Fruit fly (Drosophila melanogaster): ENCODE data around the gene CG32181.

Gene CG32181

dm6 chr3L:17759072-17759747, at the start of gene CG32181:
CG32181 (plus strand) TSS chr3L:17759697.
- TF ChIP-seq net (GFP tag; optimal IDR thresholded peaks at IDR 0.05) (no peak), CG7368 (GFP tag; optimal IDR thresholded peaks at IDR 0.05) (no peak), CG6854 (GFP tag; optimal IDR thresholded peaks at IDR 0.05) (no peak), Met (GFP tag; optimal IDR thresholded peaks at IDR 0.05) (no peak), fd59A (GFP tag; optimal IDR thresholded peaks at IDR 0.05) (no peak), Hr4 (GFP tag; optimal IDR thresholded peaks at IDR 0.05) (no peak), achi (GFP tag; optimal IDR thresholded peaks at IDR 0.05) (no peak), fd85E (GFP tag; optimal IDR thresholded peaks at IDR 0.05) (no peak), Hr38 (GFP tag; optimal IDR thresholded peaks at IDR 0.05) (no peak), CG6808 (GFP tag; optimal IDR thresholded peaks at IDR 0.05) (no peak), Sox15 (GFP tag; optimal IDR thresholded peaks at IDR 0.05) (no peak), CG6163 (GFP tag; IDR thresholded peaks at IDR 0.05) (no peak), fkh (GFP tag; optimal IDR thresholded peaks at IDR 0.05) (no peak), Eip78C (GFP tag) (no peak), cyc (GFP tag; optimal IDR thresholded peaks at IDR 0.05) (no peak), CG6792 (GFP tag; optimal IDR thresholded peaks at IDR 0.05) (no peak)

dm6 chr3L:17719754-17720153, 39.7 kb upstream of the CG32181 start, which contains the start of gene CheB74a:
CheB74a (minus strand) TSS chr3L:17719854.
- TF ChIP-seq CG11902 (GFP tag; optimal IDR thresholded peaks at IDR 0.05) = no peak
- TF ChIP-seq CG3032 (tag; optimal IDR thresholded peaks at IDR 0.05) = no peak
- TF ChIP-seq CG15336 (GFP tag; IDR thresholded peaks at IDR 0.05) = no peak
- TF ChIP-seq spab (GFP tag; optimal IDR thresholded peaks at IDR 0.05) = no peak
- TF ChIP-seq Lpt (GFP tag; optimal IDR thresholded peaks at IDR 0.05) = no peak
- no peak for TF ChIP-seq acj6 (GFP tag; optimal IDR thresholded peaks at IDR 0.05)
- no peak for TF ChIP-seq Blimp-1 (GFP tag; optimal IDR thresholded peaks at IDR 0.05)
- no peak for TF ChIP-seq Hr4 (GFP tag; optimal IDR thresholded peaks at IDR 0.05)
- no peak for TF ChIP-seq vri (GFP tag; optimal IDR thresholded peaks at IDR 0.05)
- no peak for TF ChIP-seq CG31627 (GFP tag; optimal IDR thresholded peaks at IDR 0.05)
- no peak for TF ChIP-seq CG7368 (GFP tag; optimal IDR thresholded peaks at IDR 0.05)
- TF ChIP-seq Smox (GFP tag; optimal IDR thresholded peaks at IDR 0.05) = no peak
- TF ChIP-seq fd59A (GFP tag; optimal IDR thresholded peaks at IDR 0.05) = no peak
- no peak for TF ChIP-seq eg (GFP tag; IDR thresholded peaks at IDR 0.05)
- TF ChIP-seq cyc (GFP tag; optimal IDR thresholded peaks at IDR 0.05) = no peak
- no peak for TF ChIP-seq net (GFP tag; optimal IDR thresholded peaks at IDR 0.05)
- TF ChIP-seq lz (GFP tag; optimal IDR thresholded peaks at IDR 0.05) = no peak
- no peak for TF ChIP-seq OdsH (GFP tag; optimal IDR thresholded peaks at IDR 0.05)

dm6 chr3L:17729278-17729677, 30.2 kb upstream of the CG32181 start, which contains the start of gene CG6052:
CG6052 (minus strand) TSS chr3L:17729378.
- TF ChIP-seq CG16779 (tag; optimal IDR thresholded peaks at IDR 0.05) (no peak), Ets21C (GFP tag; optimal IDR thresholded peaks at IDR 0.05) (no peak), CG34406 (GFP tag; optimal IDR thresholded peaks at IDR 0.05) (no peak), Met (GFP tag; optimal IDR thresholded peaks at IDR 0.05) (no peak), ss (GFP tag; optimal IDR thresholded peaks at IDR 0.05) (no peak), Lpt (GFP tag; optimal IDR thresholded peaks at IDR 0.05) (no peak)

- TF ChIP-seq CG32006 (GFP tag; optimal IDR thresholded peaks at IDR 0.05) (no peak), CG8119 (GFP tag; IDR thresholded peaks at IDR 0.05) (no peak), ss (GFP tag; optimal IDR thresholded peaks at IDR 0.05) (no peak), CG8632 (GFP tag; optimal IDR thresholded peaks at IDR 0.05) (no peak), Eip93F (GFP tag; optimal IDR thresholded peaks at IDR 0.05) (no peak), topi (GFP tag; optimal IDR thresholded peaks at IDR 0.05) (no peak), Hr39 (GFP tag; optimal IDR thresholded peaks at IDR 0.05) (no peak), Smox (GFP tag; optimal IDR thresholded peaks at IDR 0.05) (no peak), achi (GFP tag; optimal IDR thresholded peaks at IDR 0.05) (no peak), CG6163 (GFP tag; IDR thresholded peaks at IDR 0.05) (no peak), CG3032 (tag; optimal IDR thresholded peaks at IDR 0.05) (no peak), CG4318 (GFP tag; optimal IDR thresholded peaks at IDR 0.05) (no peak), CG1621 (tag; optimal IDR thresholded peaks at IDR 0.05) (no peak), Lpt (GFP tag; optimal IDR thresholded peaks at IDR 0.05) (no peak), Eip75B (GFP tag; optimal IDR thresholded peaks at IDR 0.05) (no peak), vri (GFP tag; optimal IDR thresholded peaks at IDR 0.05) (no peak), CG15336 (GFP tag; IDR thresholded peaks at IDR 0.05) (no peak), spab (GFP tag; optimal IDR thresholded peaks at IDR 0.05) (no peak), CG7368 (GFP tag; optimal IDR thresholded peaks at IDR 0.05) (no peak)
Observed at dm6 chr3L:17739627-17740026, 19.9 kb upstream of the CG32181 start.
